Worm (Caenorhabditis elegans): ENCODE results near the gene dod-20.

The dod-20 gene

ce11 chrV:462263-462662, 40.0 kb downstream of the dod-20 start, which contains the start of gene nhr-202:
Gene nhr-202 (plus strand): TSS chrV:462588.
- no peak for TF ChIP-seq aly-2 (tag; optimal IDR thresholded peaks at IDR 0.05)
- TF ChIP-seq nfya-1 (tag; optimal IDR thresholded peaks at IDR 0.05; ENCODE audit: insufficient read depth): no peak
- no peak for TF ChIP-seq tbx-2 (tag; optimal IDR thresholded peaks at IDR 0.05)
- TF ChIP-seq egl-5 (tag; optimal IDR thresholded peaks at IDR 0.05): no peak
- TF ChIP-seq nhr-237 (tag; optimal IDR thresholded peaks at IDR 0.05): no peak
- TF ChIP-seq skn-1 (tag; optimal IDR thresholded peaks at IDR 0.05): no peak
- TF ChIP-seq ceh-16 (tag; optimal IDR thresholded peaks at IDR 0.05): no peak
- TF ChIP-seq fkh-2 (tag; optimal IDR thresholded peaks at IDR 0.05): no peak
- no peak for TF ChIP-seq nhr-25 (tag; optimal IDR thresholded peaks at IDR 0.05)
- TF ChIP-seq nhr-23 (tag; optimal IDR thresholded peaks at IDR 0.05): peak; percentile 38
- TF ChIP-seq mdl-1 (tag; optimal IDR thresholded peaks at IDR 0.05): no peak
- TF ChIP-seq jun-1 (tag; optimal IDR thresholded peaks at IDR 0.05): no peak
- TF ChIP-seq ceh-28 (tag; optimal IDR thresholded peaks at IDR 0.05): no peak
- TF ChIP-seq unc-39 (tag; optimal IDR thresholded peaks at IDR 0.05): no peak
- no peak for TF ChIP-seq elt-3 (tag; optimal IDR thresholded peaks at IDR 0.05)
- no peak for TF ChIP-seq ceh-82 (tag; optimal IDR thresholded peaks at IDR 0.05)
- TF ChIP-seq ZK546.5 (tag; optimal IDR thresholded peaks at IDR 0.05): no peak
- TF ChIP-seq pha-4 (tag; optimal IDR thresholded peaks at IDR 0.05): peak; percentile 33
- TF ChIP-seq ceh-9 (tag; optimal IDR thresholded peaks at IDR 0.05): no peak
- no peak for TF ChIP-seq hmg-11 (tag; optimal IDR thresholded peaks at IDR 0.05)
- no peak for TF ChIP-seq snpc-4 (tag; optimal IDR thresholded peaks at IDR 0.05)
- TF ChIP-seq pqm-1 (tag; optimal IDR thresholded peaks at IDR 0.05): peak; percentile 62
- TF ChIP-seq mml-1 (tag; optimal IDR thresholded peaks at IDR 0.05): no peak
- no peak for TF ChIP-seq nhr-77 (tag; optimal IDR thresholded peaks at IDR 0.05)
- no peak for TF ChIP-seq fos-1 (tag; optimal IDR thresholded peaks at IDR 0.05)
- TF ChIP-seq R02D3.7 (tag; optimal IDR thresholded peaks at IDR 0.05): no peak
- no peak for TF ChIP-seq nhr-43 (tag; optimal IDR thresholded peaks at IDR 0.05; ENCODE audit: poor library complexity, severe bottlenecking)
- TF ChIP-seq nhr-11 (tag; optimal IDR thresholded peaks at IDR 0.05): no peak
- no peak for TF ChIP-seq lin-15B (tag; optimal IDR thresholded peaks at IDR 0.05)
- TF ChIP-seq sea-2 (GFP tag; optimal IDR thresholded peaks at IDR 0.05): no peak
- TF ChIP-seq fkh-10 (GFP tag; optimal IDR thresholded peaks at IDR 0.05): no peak
- peak; percentile 72 for TF ChIP-seq elt-2 (tag; optimal IDR thresholded peaks at IDR 0.05)
- no peak for TF ChIP-seq zag-1 (tag; optimal IDR thresholded peaks at IDR 0.05)

DNA sequence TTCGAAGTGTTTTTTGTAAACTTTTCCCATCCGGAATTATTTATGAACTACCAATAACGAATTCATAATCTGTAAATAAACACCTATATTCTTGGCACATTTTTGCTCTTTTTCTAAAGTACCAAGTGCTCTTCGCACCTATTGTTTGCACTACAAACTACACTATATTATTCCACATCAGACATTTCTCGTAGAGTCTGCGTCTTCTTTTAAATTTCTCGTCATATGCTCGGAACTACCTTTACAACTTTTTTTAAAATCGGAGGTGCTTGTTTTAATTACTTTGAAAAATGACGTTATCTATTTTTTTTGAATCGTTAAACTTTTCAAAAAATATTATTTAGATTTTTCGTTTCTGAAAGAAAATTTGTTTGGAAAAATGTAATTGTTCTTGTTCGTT, 42.6 kb downstream of the dod-20 start, which contains the start of gene nhr-201:
Gene nhr-201 (plus strand): TSS at position 29 of the 400 bp plus-strand sequence.
- TF ChIP-seq elt-3 (tag; optimal IDR thresholded peaks at IDR 0.05) (no peak), elt-2 (tag; optimal IDR thresholded peaks at IDR 0.05) (peak; percentile 44), eor-1 (tag; optimal IDR thresholded peaks at IDR 0.05) (no peak), pqm-1 (tag; optimal IDR thresholded peaks at IDR 0.05) (peak; percentile 59), pha-4 (tag; optimal IDR thresholded peaks at IDR 0.05) (peak; percentile 65)

DNA sequence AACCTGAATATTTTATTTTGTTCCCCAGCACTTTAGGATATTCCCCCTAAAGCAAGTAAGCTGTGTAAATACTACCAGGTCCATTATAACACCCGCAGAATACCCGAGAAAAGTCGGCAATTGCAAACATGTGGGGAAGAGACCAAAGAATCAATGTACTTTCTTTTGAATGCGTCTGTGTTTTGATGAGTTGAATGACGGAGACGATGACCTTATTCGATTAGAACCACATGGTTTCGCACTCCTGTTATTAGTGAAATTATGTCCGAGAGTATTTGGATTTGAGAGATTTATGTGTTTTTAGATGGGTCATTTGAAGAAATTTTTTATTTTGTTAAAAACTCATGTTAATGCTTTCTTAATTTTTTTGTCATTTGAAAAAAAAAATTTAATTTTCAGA, 43.1 kb downstream of the dod-20 start:
- no peak for TF ChIP-seq unc-39 (tag; optimal IDR thresholded peaks at IDR 0.05)
- no peak for TF ChIP-seq eor-1 (tag; optimal IDR thresholded peaks at IDR 0.05)
- TF ChIP-seq unc-62 (GFP tag; optimal IDR thresholded peaks at IDR 0.05): no peak
- TF ChIP-seq nhr-23 (tag; optimal IDR thresholded peaks at IDR 0.05): peak; percentile 33
- no peak for TF ChIP-seq ceh-28 (tag; optimal IDR thresholded peaks at IDR 0.05)
- TF ChIP-seq nhr-25 (tag; optimal IDR thresholded peaks at IDR 0.05): peak; percentile 42

DNA sequence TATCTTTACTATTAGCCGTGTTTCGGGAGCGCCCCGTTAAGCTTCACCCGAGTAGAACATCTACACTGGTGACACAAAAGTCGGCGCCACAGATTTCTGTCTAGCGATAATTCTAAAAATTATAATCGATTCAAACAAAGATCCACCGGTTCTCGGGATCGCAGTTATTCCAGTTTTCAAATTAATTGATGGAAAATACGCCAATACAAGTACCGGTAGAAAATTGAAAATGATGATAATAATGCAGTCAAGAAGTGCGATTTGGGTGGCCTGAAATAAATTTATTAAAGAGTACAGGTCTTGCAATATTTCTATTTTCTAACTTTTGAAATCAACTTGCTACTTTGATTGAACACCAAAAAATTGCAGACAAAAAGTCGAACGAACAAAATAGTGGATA, 45.3 kb downstream of the dod-20 start:
- no peak for TF ChIP-seq ceh-9 (tag; optimal IDR thresholded peaks at IDR 0.05)

DNA sequence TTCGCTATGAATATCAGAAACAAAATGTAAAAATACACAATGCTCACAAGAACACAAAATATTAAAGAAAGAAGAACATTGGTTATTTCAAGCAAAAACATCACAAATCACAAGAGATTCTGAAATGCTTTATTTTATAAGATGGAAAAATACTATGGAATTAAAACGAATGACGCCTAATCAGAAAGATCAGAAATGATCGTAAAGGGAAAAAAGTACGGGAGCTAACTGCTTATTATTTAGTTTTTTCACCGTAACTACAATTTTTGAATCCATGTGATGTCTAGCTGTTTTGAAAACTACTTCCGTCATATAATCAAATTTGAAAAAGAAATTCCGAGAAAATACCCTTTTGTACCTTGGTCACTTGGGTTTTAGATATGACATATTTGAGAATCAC, 46.2 kb downstream of the dod-20 start, which contains the start of gene srbc-57:
Gene srbc-57 (minus strand): TSS at position 101 of the 400 bp plus-strand sequence.
- TF ChIP-seq mdl-1 (tag; optimal IDR thresholded peaks at IDR 0.05) (no peak), nhr-11 (tag; optimal IDR thresholded peaks at IDR 0.05) (no peak), sea-2 (GFP tag; optimal IDR thresholded peaks at IDR 0.05) (no peak), daf-12 (tag; optimal IDR thresholded peaks at IDR 0.05) (no peak)
